Worm (Caenorhabditis elegans) whole organism, L3 larva: Measurements from ENCODE around the gene B0303.16.

ENCODE experiments used
- R02D3.7 ChIP-seq: fragments of 150-350 bp; optimal IDR thresholded peaks from 2 replicates; lab custom pipeline; 2014; ENCODE audit warnings: missing biosample characterization, missing genetic modification characterization
- unc-39 ChIP-seq: sonication (generic microtip); optimal IDR thresholded peaks from 4 replicates; lab custom pipeline; 2017; ENCODE audit warnings: missing biosample characterization, missing genetic modification characterization

ce11 chrIII:8725224-8725623 lies 20.4 kb downstream of the B0303.16 start:
- no peak for TF ChIP-seq unc-39 (tag; lab: Kevin White, UChicago)
- no peak for TF ChIP-seq R02D3.7
